Fruit fly (Drosophila melanogaster) S2 (cell line): ENCODE results near the gene CG15728.

Experiments
- CG8478 ChIP-seq: fragments of >200 bp; optimal IDR thresholded peaks from 2 replicates; lab custom pipeline; 2018
- CTCF ChIP-seq, 2 experiments: fragments of >200 bp; optimal IDR thresholded peaks; 2 replicates each; lab custom pipeline; 2018

dm6 chrX:12662679-12663463 lies 38.8 kb downstream of the CG15728 start:
- TF ChIP-seq CG8478 (lab: Kevin White, UChicago) (no peak), CTCF (optimal IDR thresholded peaks at IDR 0.05; lab: Kevin White, UChicago) (no peak)
